Fruit fly (Drosophila melanogaster) Kc167 (cell line): ENCODE data around the gene Trax.

Experiments
- h ChIP-seq: fragments of >200 bp; optimal IDR thresholded peaks from 3 replicates; lab custom pipeline; 2018; ENCODE audit warnings: missing external identifiers
- insv ChIP-seq: fragments of >200 bp; optimal IDR thresholded peaks from 3 replicates; lab custom pipeline; 2018; ENCODE audit warnings: missing external identifiers
- psq ChIP-seq: fragments of >200 bp; optimal IDR thresholded peaks from 2 replicates; lab custom pipeline; 2017; ENCODE audit warnings: missing external identifiers

dm6 chr3R:15345198-15346017 is 16.1 kb upstream of the Trax start:
- TF ChIP-seq psq (lab: Kevin White, UChicago), result no peak
- TF ChIP-seq h, result no peak
- TF ChIP-seq insv, result no peak
